Fruit fly (Drosophila melanogaster) whole organism, embryonic: ENCODE measurements around the gene CG6465.

Experiments used
- CG1024 ChIP-seq: fragments of 200-800 bp; sonication (Bioruptor generic); IDR thresholded peaks from 2 replicates; pipeline ENCODE4 v1.3.6; 2022; ENCODE audit warnings: missing biosample characterization, missing genetic modification characterization
- CG10654 ChIP-seq: fragments of 200-800 bp; sonication (Bioruptor generic); optimal IDR thresholded peaks from 2 replicates; lab custom pipeline; 2016; ENCODE audit warnings: missing biosample characterization, missing genetic modification characterization
- CG11695 ChIP-seq: fragments of 200-800 bp; sonication (Bioruptor generic); IDR thresholded peaks from 3 replicates; pipeline ENCODE4 v1.3.6; 2022; ENCODE audit warnings: missing biosample characterization, missing genetic modification characterization
- CG12299 ChIP-seq: fragments of 200-800 bp; sonication (Bioruptor generic); optimal IDR thresholded peaks from 2 replicates; lab custom pipeline; 2018; ENCODE audit warnings: missing biosample characterization, mild to moderate bottlenecking, missing genetic modification characterization
- CG12769 ChIP-seq: fragments of 200-800 bp; sonication (Bioruptor generic); optimal IDR thresholded peaks from 2 replicates; lab custom pipeline; 2019; ENCODE audit warnings: missing biosample characterization, mild to moderate bottlenecking, missing genetic modification characterization, moderate library complexity
- CG14014 ChIP-seq: fragments of 200-800 bp; sonication (Bioruptor generic); IDR thresholded peaks from 2 replicates; pipeline ENCODE4 v1.3.6; 2022; ENCODE audit warnings: missing biosample characterization, missing genetic modification characterization
- CG14050 ChIP-seq: fragments of 200-800 bp; sonication (Bioruptor generic); IDR thresholded peaks from 3 replicates; pipeline ENCODE4 v1.3.6; 2022; ENCODE audit warnings: missing biosample characterization, missing genetic modification characterization
- CG15073 ChIP-seq: fragments of 200-800 bp; sonication (Bioruptor generic); optimal IDR thresholded peaks from 2 replicates; lab custom pipeline; 2016; ENCODE audit warnings: missing biosample characterization, missing genetic modification characterization
- CG15479 ChIP-seq: fragments of 200-800 bp; sonication (Bioruptor generic); optimal IDR thresholded peaks from 3 replicates; lab custom pipeline; 2019; ENCODE audit warnings: missing biosample characterization, mild to moderate bottlenecking, missing genetic modification characterization, moderate library complexity
- CG16863 ChIP-seq: fragments of 200-800 bp; sonication (Bioruptor generic); optimal IDR thresholded peaks from 3 replicates; lab custom pipeline; 2016; ENCODE audit warnings: missing biosample characterization, missing genetic modification characterization
- CG17612 ChIP-seq: fragments of 200-800 bp; sonication (Bioruptor generic); IDR thresholded peaks from 2 replicates; pipeline ENCODE4 v1.3.6; 2022; ENCODE audit warnings: missing biosample characterization, missing genetic modification characterization
- CG34422 ChIP-seq: fragments of 200-800 bp; sonication (Bioruptor generic); IDR thresholded peaks from 3 replicates; pipeline ENCODE4 v1.3.6; 2022; ENCODE audit warnings: missing biosample characterization, missing genetic modification characterization
- CG3995 ChIP-seq: fragments of 200-800 bp; sonication (Bioruptor generic); optimal IDR thresholded peaks from 3 replicates; lab custom pipeline; 2016; ENCODE audit warnings: missing biosample characterization, missing genetic modification characterization
- CG5180 ChIP-seq: fragments of 200-800 bp; sonication (Bioruptor generic); optimal IDR thresholded peaks from 3 replicates; lab custom pipeline; 2017; ENCODE audit warnings: missing biosample characterization, missing genetic modification characterization, mild to moderate bottlenecking, moderate library complexity, missing genetic modification reagents
- Doc3 ChIP-seq: fragments of 200-800 bp; sonication (Bioruptor generic); IDR thresholded peaks from 3 replicates; pipeline ENCODE4 v1.3.6; 2022; ENCODE audit warnings: missing biosample characterization, missing genetic modification characterization; ENCODE audit not compliant: partially characterized antibody
- Eip74EF ChIP-seq, 2 experiments: fragments of 200-800 bp in 1 of 2; fragments of >200 bp in 1 of 2; sonication (Bioruptor generic) in 1 of 2; optimal IDR thresholded peaks; 2 replicates each; lab custom pipeline; 2017 to 2019; ENCODE audit warnings: missing biosample characterization in 2 of 2, missing genetic modification characterization in 2 of 2, mild to moderate bottlenecking in 1 of 2, moderate library complexity in 1 of 2
- GATAe ChIP-seq: fragments of 200-800 bp; sonication (Bioruptor generic); conservative IDR thresholded peaks from 2 replicates; pipeline ENCODE4 v1.3.6; 2022; ENCODE audit warnings: missing biosample characterization, missing genetic modification characterization
- H2.0 ChIP-seq: fragments of 200-800 bp; sonication (Bioruptor generic); IDR thresholded peaks from 2 replicates; pipeline ENCODE4 v1.3.6; 2022; ENCODE audit warnings: missing biosample characterization, missing genetic modification characterization
- HLH4C ChIP-seq: fragments of 200-800 bp; sonication (Bioruptor generic); IDR thresholded peaks from 3 replicates; pipeline ENCODE4 v1.3.6; 2022; ENCODE audit warnings: missing biosample characterization, missing genetic modification characterization; ENCODE audit not compliant: partially characterized antibody
- HmgD ChIP-seq: fragments of 200-800 bp; sonication (Bioruptor generic); optimal IDR thresholded peaks from 3 replicates; lab custom pipeline; 2016; ENCODE audit warnings: missing biosample characterization, missing genetic modification characterization
- Lhr ChIP-seq: fragments of 200-800 bp; sonication (Bioruptor generic); optimal IDR thresholded peaks from 3 replicates; lab custom pipeline; 2017; ENCODE audit warnings: mild to moderate bottlenecking, missing biosample characterization, missing genetic modification reagents, missing genetic modification characterization
- Mad ChIP-seq: fragments of 200-800 bp; sonication (Bioruptor generic); optimal IDR thresholded peaks from 2 replicates; lab custom pipeline; 2016; ENCODE audit warnings: missing biosample characterization, missing genetic modification characterization
- Nf-YC ChIP-seq: fragments of 200-800 bp; optimal IDR thresholded peaks from 3 replicates; lab custom pipeline; 2019; ENCODE audit warnings: missing biosample characterization, mild to moderate bottlenecking, missing genetic modification characterization, moderate library complexity
- Ptx1 ChIP-seq: fragments of 200-800 bp; sonication (Bioruptor generic); IDR thresholded peaks from 2 replicates; pipeline ENCODE4 v1.3.6; 2022; ENCODE audit warnings: missing biosample characterization, missing genetic modification characterization
- Six4 ChIP-seq: fragments of 200-800 bp; sonication (Bioruptor generic); optimal IDR thresholded peaks from 2 replicates; lab custom pipeline; 2016; ENCODE audit warnings: missing biosample characterization, missing genetic modification characterization
- Spps ChIP-seq: fragments of 200-800 bp; sonication (Bioruptor generic); optimal IDR thresholded peaks from 2 replicates; lab custom pipeline; 2018; ENCODE audit warnings: missing biosample characterization, mild to moderate bottlenecking, missing genetic modification characterization
- abd-A ChIP-seq: fragments of 200-800 bp; sonication (Bioruptor generic); optimal IDR thresholded peaks from 3 replicates; lab custom pipeline; 2019; ENCODE audit warnings: missing biosample characterization, mild to moderate bottlenecking, missing genetic modification characterization, moderate library complexity
- amos ChIP-seq: fragments of 200-800 bp; sonication (Bioruptor generic); IDR thresholded peaks from 2 replicates; pipeline ENCODE4 v1.3.6; 2022; ENCODE audit warnings: missing biosample characterization, missing genetic modification characterization; ENCODE audit not compliant: partially characterized antibody
- bab2 ChIP-seq: fragments of 200-800 bp; sonication (Bioruptor generic); optimal IDR thresholded peaks from 2 replicates; lab custom pipeline; 2016; ENCODE audit warnings: missing biosample characterization, missing genetic modification characterization
- chif ChIP-seq, 2 experiments: fragments of 200-800 bp; sonication (Bioruptor generic); optimal IDR thresholded peaks; 3 replicates each; lab custom pipeline; 2016; ENCODE audit warnings: missing biosample characterization in 2 of 2, missing genetic modification characterization in 2 of 2
- corto ChIP-seq: fragments of 200-800 bp; sonication (Bioruptor generic); optimal IDR thresholded peaks from 2 replicates; lab custom pipeline; 2016; ENCODE audit warnings: missing biosample characterization, mild to moderate bottlenecking, missing genetic modification characterization, moderate library complexity
- croc ChIP-seq: fragments of 200-800 bp; sonication (Bioruptor generic); conservative IDR thresholded peaks from 3 replicates; pipeline ENCODE4 v1.3.6; 2022; ENCODE audit warnings: missing biosample characterization, missing genetic modification characterization
- dmrt99B ChIP-seq: fragments of 200-800 bp; sonication (Bioruptor generic); optimal IDR thresholded peaks from 2 replicates; lab custom pipeline; 2018; ENCODE audit warnings: missing biosample characterization, mild to moderate bottlenecking, missing genetic modification characterization, moderate library complexity
- eve ChIP-seq, 2 experiments: fragments of >200 bp; optimal IDR thresholded peaks; 2 replicates each; lab custom pipeline; 2017; ENCODE audit warnings: missing biosample characterization in 2 of 2, missing genetic modification characterization in 2 of 2
- h ChIP-seq: fragments of >200 bp; optimal IDR thresholded peaks from 2 replicates; lab custom pipeline; 2017
- nerfin-2 ChIP-seq: fragments of 200-800 bp; sonication (Bioruptor generic); IDR thresholded peaks from 2 replicates; pipeline ENCODE4 v1.3.6; 2022; ENCODE audit warnings: missing biosample characterization, missing genetic modification characterization; ENCODE audit not compliant: partially characterized antibody
- onecut ChIP-seq: fragments of 200-800 bp; sonication (Bioruptor generic); IDR thresholded peaks from 2 replicates; pipeline ENCODE4 v1.3.6; 2022; ENCODE audit warnings: missing biosample characterization, missing genetic modification characterization
- pnt ChIP-seq: fragments of 200-800 bp; sonication (Bioruptor generic); optimal IDR thresholded peaks from 3 replicates; lab custom pipeline; 2016; ENCODE audit warnings: missing biosample characterization, missing genetic modification characterization
- pros ChIP-seq: fragments of 200-800 bp; sonication (Bioruptor generic); optimal IDR thresholded peaks from 3 replicates; lab custom pipeline; 2019; ENCODE audit warnings: missing biosample characterization, mild to moderate bottlenecking, missing genetic modification characterization, moderate library complexity
- scrt ChIP-seq: fragments of 200-800 bp; sonication (Bioruptor generic); optimal IDR thresholded peaks from 2 replicates; lab custom pipeline; 2018; ENCODE audit warnings: missing biosample characterization, mild to moderate bottlenecking, missing genetic modification characterization, moderate library complexity
- seq ChIP-seq: fragments of 200-800 bp; sonication (Bioruptor generic); IDR thresholded peaks from 2 replicates; pipeline ENCODE4 v1.3.6; 2022; ENCODE audit warnings: missing biosample characterization, missing genetic modification characterization
- sob ChIP-seq: fragments of 200-800 bp; sonication (Bioruptor generic); IDR thresholded peaks from 2 replicates; pipeline ENCODE4 v1.3.6; 2022; ENCODE audit warnings: missing biosample characterization, missing genetic modification characterization
- tgo ChIP-seq: fragments of 200-800 bp; sonication (Bioruptor generic); IDR thresholded peaks from 3 replicates; pipeline ENCODE4 v1.3.6; 2022; ENCODE audit warnings: missing biosample characterization, missing genetic modification characterization
- trem ChIP-seq: fragments of 200-800 bp; optimal IDR thresholded peaks from 3 replicates; lab custom pipeline; 2019; ENCODE audit warnings: missing biosample characterization, mild to moderate bottlenecking, missing genetic modification characterization, moderate library complexity
- unc-4 ChIP-seq: fragments of 200-800 bp; sonication (Bioruptor generic); IDR thresholded peaks from 2 replicates; pipeline ENCODE4 v1.3.6; 2022; ENCODE audit warnings: missing biosample characterization, missing genetic modification characterization; ENCODE audit not compliant: partially characterized antibody
- yki ChIP-seq: fragments of >200 bp; optimal IDR thresholded peaks from 3 replicates; lab custom pipeline; 2018
- zen2 ChIP-seq: fragments of 200-800 bp; sonication (Bioruptor generic); IDR thresholded peaks from 3 replicates; pipeline ENCODE4 v1.3.6; 2022; ENCODE audit warnings: missing biosample characterization, missing genetic modification characterization; ENCODE audit not compliant: partially characterized antibody
- zf30C ChIP-seq: fragments of 200-800 bp; sonication (Bioruptor generic); optimal IDR thresholded peaks from 3 replicates; lab custom pipeline; 2018; ENCODE audit warnings: missing biosample characterization, mild to moderate bottlenecking, missing genetic modification characterization
- zfh2 ChIP-seq: fragments of 200-800 bp; sonication (Bioruptor generic); optimal IDR thresholded peaks from 2 replicates; lab custom pipeline; 2016; ENCODE audit warnings: missing biosample characterization, missing genetic modification characterization

The CG6465 gene

DNA sequence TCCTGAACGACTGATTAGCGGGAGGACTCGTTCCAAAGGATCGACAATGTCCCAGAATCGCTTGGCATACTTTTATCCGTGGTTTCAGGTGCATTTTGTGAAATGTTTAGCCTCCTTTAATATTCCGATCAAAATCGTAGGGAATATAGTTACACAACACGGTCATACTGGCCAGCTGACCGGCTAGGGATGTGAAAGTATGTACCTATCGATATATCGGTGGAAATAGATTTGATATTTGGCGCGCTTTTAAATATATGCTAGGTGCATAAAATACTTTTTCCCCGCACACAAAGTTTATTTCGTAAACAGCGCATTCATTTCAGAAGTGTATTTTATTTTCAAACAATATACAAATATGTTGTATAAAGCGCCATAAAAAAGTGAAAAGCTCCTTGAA, 31.1 kb upstream of the CG6465 start, which contains the start of gene CG31278 (continued):
- TF ChIP-seq tgo (GFP tag; lab: Robert Waterston, UW) (no peak), CG1024 (GFP tag; lab: Robert Waterston, UW) (no peak), scrt (GFP tag; lab: Kevin White, UChicago) (no peak), pnt (GFP tag; lab: Kevin White, UChicago) (no peak), Eip74EF (GFP tag; optimal IDR thresholded peaks at IDR 0.05; lab: Kevin White, UChicago) (no peak), Spps (tag; lab: Kevin White, UChicago) (no peak), CG5180 (GFP tag; lab: Kevin White, UChicago) (no peak), pros (no peak), Nf-YC (tag; lab: Kevin White, UChicago) (no peak), eve (GFP tag; optimal IDR thresholded peaks at IDR 0.05; lab: Kevin White, UChicago) (no peak), nerfin-2 (GFP tag; lab: Robert Waterston, UW) (peak; percentile 39; the same call in 1 of the 2 replicates), dmrt99B (no peak), Lhr (GFP tag; lab: Kevin White, UChicago) (peak; percentile 13), CG12299 (tag; lab: Kevin White, UChicago) (no peak), CG14014 (GFP tag; lab: Robert Waterston, UW) (no peak), amos (GFP tag; lab: Robert Waterston, UW) (peak; percentile 84), yki (lab: Kevin White, UChicago) (no peak), CG34422 (GFP tag; lab: Robert Waterston, UW) (peak; percentile 33; the same call in 1 of the 3 replicates), Doc3 (GFP tag; lab: Robert Waterston, UW) (peak; percentile 71), zen2 (GFP tag; lab: Robert Waterston, UW) (peak; percentile 75; the same call in 2 of the 3 replicates), CG10654 (GFP tag; lab: Kevin White, UChicago) (no peak), CG16863 (no peak), CG15479 (no peak), seq (GFP tag; lab: Robert Waterston, UW) (no peak), CG15073 (no peak), CG3995 (peak; percentile 24), Six4 (GFP tag; lab: Kevin White, UChicago) (no peak), CG12769 (no peak), CG11695 (GFP tag; lab: Robert Waterston, UW) (no peak), chif (GFP tag; optimal IDR thresholded peaks at IDR 0.05; lab: Kevin White, UChicago) (no peak), corto (GFP tag; lab: Kevin White, UChicago) (no peak), zf30C (GFP tag; lab: Kevin White, UChicago) (no peak), zfh2 (GFP tag; lab: Kevin White, UChicago) (no peak), CG14050 (no peak), unc-4 (peak; percentile 77), abd-A (tag; lab: Kevin White, UChicago) (no peak), onecut (GFP tag; lab: Robert Waterston, UW) (no peak), H2.0 (GFP tag; lab: Robert Waterston, UW) (no peak), Mad (GFP tag; lab: Kevin White, UChicago) (no peak), trem (tag; lab: Kevin White, UChicago) (peak; percentile 33), sob (GFP tag; lab: Robert Waterston, UW) (no peak), GATAe (GFP tag; lab: Robert Waterston, UW) (no peak), bab2 (no peak), HLH4C (GFP tag; lab: Robert Waterston, UW) (peak; percentile 64), h (lab: Kevin White, UChicago) (no peak), croc (GFP tag; lab: Robert Waterston, UW) (no peak), HmgD (GFP tag; lab: Kevin White, UChicago) (no peak), CG17612 (GFP tag; lab: Robert Waterston, UW) (no peak), Ptx1 (GFP tag; lab: Robert Waterston, UW) (no peak)
- TF ChIP-seq, all 482 proteins: peak for 51
